Worm (Caenorhabditis elegans) whole organism, L2 larva: ENCODE measurements around the gene C25H3.7.

Experiments used
- ZK546.5 ChIP-seq: sonication (generic microtip); optimal IDR thresholded peaks from 2 replicates; lab custom pipeline; 2017; ENCODE audit warnings: missing biosample characterization, missing genetic modification characterization
- lin-13 ChIP-seq: fragments of 150-350 bp; optimal IDR thresholded peaks from 2 replicates; lab custom pipeline; 2014; ENCODE audit warnings: missing biosample characterization, missing genetic modification reagents, missing genetic modification characterization
- nhr-11 ChIP-seq: fragments of 150-350 bp; optimal IDR thresholded peaks from 2 replicates; lab custom pipeline; 2014; ENCODE audit warnings: missing biosample characterization, missing genetic modification characterization
- nhr-77 ChIP-seq: fragments of 150-350 bp; optimal IDR thresholded peaks from 2 replicates; lab custom pipeline; 2014; ENCODE audit warnings: missing biosample characterization, missing genetic modification characterization
- unc-62 ChIP-seq: fragments of 150-350 bp; optimal IDR thresholded peaks from 2 replicates; lab custom pipeline; 2014; ENCODE audit warnings: missing biosample characterization, missing genetic modification reagents, missing genetic modification characterization

- TF ChIP-seq unc-62 (GFP tag; lab: Kevin White, UChicago) (no peak), lin-13 (GFP tag; lab: Kevin White, UChicago) (no peak), ZK546.5 (no peak), nhr-11 (no peak), nhr-77 (no peak)
Observed at ce11 chrII:5667540-5667939, 1.2 kb downstream of the C25H3.7 start.
